Fruit fly (Drosophila melanogaster) whole organism, adult: ENCODE results near the gene CG43055.

Source experiments
- CG12768 ChIP-seq: fragments of 200-800 bp; sonication (Bioruptor generic); optimal IDR thresholded peaks from 2 replicates; lab custom pipeline; 2017; ENCODE audit warnings: missing biosample characterization, missing genetic modification characterization, mild to moderate bottlenecking, moderate library complexity, missing genetic modification reagents
- CG14711 ChIP-seq: fragments of 200-800 bp; sonication (Bioruptor generic); optimal IDR thresholded peaks from 2 replicates; lab custom pipeline; 2018; ENCODE audit warnings: missing biosample characterization, mild to moderate bottlenecking, missing genetic modification characterization, moderate library complexity
- CG33017 ChIP-seq: fragments of 200-800 bp; sonication (Bioruptor generic); optimal IDR thresholded peaks from 2 replicates; lab custom pipeline; 2018; ENCODE audit warnings: missing biosample characterization, mild to moderate bottlenecking, missing genetic modification characterization, moderate library complexity
- CG5204 ChIP-seq: fragments of 200-800 bp; sonication (Bioruptor generic); optimal IDR thresholded peaks from 2 replicates; lab custom pipeline; 2016; ENCODE audit warnings: missing biosample characterization, missing genetic modification characterization
- CG7045 ChIP-seq: fragments of 200-800 bp; sonication (Bioruptor generic); optimal IDR thresholded peaks from 2 replicates; lab custom pipeline; 2017; ENCODE audit warnings: missing biosample characterization, mild to moderate bottlenecking, missing genetic modification characterization
- Crg-1 ChIP-seq: fragments of 200-800 bp; sonication (Bioruptor generic); optimal IDR thresholded peaks from 2 replicates; lab custom pipeline; 2016; ENCODE audit warnings: missing biosample characterization, missing genetic modification characterization
- Mnt ChIP-seq: fragments of 200-800 bp; sonication (Bioruptor generic); optimal IDR thresholded peaks from 2 replicates; lab custom pipeline; 2016; ENCODE audit warnings: missing biosample characterization, mild to moderate bottlenecking, missing genetic modification characterization
- ovo ChIP-seq: fragments of 200-800 bp; sonication (Bioruptor generic); optimal IDR thresholded peaks from 2 replicates; lab custom pipeline; 2016; ENCODE audit warnings: missing biosample characterization, missing genetic modification characterization
- tj ChIP-seq: fragments of 200-800 bp; sonication (Bioruptor generic); optimal IDR thresholded peaks from 3 replicates; lab custom pipeline; 2017; ENCODE audit warnings: missing biosample characterization, mild to moderate bottlenecking, missing genetic modification characterization, moderate library complexity

DNA sequence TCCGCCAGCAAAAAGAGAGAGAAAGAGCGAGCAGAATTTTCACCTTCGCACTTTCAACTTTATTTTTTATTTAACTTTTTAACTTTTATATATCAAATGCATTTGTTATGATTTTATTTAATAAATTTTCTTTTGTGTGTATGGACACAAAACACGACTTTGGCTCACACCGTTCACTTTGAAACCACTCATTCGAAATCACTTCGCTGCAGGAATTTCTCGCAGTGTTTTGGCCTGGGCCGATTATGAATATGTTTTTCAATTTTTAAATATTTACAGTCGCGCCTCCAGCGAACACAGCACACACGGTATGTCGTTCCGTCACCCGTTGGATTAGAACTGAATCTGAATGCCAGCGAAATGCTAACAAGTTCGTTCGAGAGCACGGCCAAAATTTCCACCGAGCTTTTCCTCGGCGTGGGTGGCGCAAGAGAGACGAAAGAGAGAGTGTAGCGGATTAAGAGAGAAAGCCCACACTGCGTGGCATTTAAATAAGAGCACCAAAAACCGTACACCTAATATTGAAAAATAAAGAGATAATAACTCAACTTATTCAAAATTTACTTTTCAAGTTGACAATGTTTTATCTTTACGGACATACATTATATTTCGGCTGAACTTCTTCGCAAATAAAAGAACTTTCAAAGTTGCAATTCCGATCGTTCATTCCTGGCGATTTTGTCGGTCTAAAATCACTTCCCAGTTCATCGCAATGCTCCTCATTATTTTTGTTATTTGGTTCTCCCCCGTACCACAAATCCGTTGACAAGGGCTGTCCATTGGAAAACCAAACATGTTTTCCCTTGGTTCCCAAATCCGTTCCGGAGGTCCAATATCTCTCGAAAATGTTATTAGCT is 30.2 kb downstream of the CG43055 start, which contains the start of gene CG15431:
- peak; percentile 5 for TF ChIP-seq CG33017 (tag; lab: Kevin White, UChicago)
- TF ChIP-seq CG5204, result no peak
- no peak for TF ChIP-seq Mnt
- TF ChIP-seq CG7045 (GFP tag; lab: Kevin White, UChicago), result peak; percentile 29
- TF ChIP-seq ovo (GFP tag; lab: Kevin White, UChicago), result no peak
- TF ChIP-seq Crg-1, result no peak
- no peak for TF ChIP-seq tj (GFP tag; lab: Kevin White, UChicago)
- no peak for TF ChIP-seq CG12768 (GFP tag; lab: Kevin White, UChicago)
- no peak for TF ChIP-seq CG14711
